Worm (Caenorhabditis elegans): ENCODE measurements around the gene cdkr-3.

Gene cdkr-3

ce11 chrV:20266992-20267391, 2.9 kb upstream of the cdkr-3 start, which contains the start of gene mdt-17:
TSS of gene mdt-17 (minus strand) at chrV:20267247.
- no peak for TF ChIP-seq nhr-28 (tag; optimal IDR thresholded peaks at IDR 0.05)
- TF ChIP-seq bed-3 (GFP tag; optimal IDR thresholded peaks at IDR 0.05), result no peak
- TF ChIP-seq lsy-2 (tag; optimal IDR thresholded peaks at IDR 0.05), result no peak
- TF ChIP-seq lin-32 (GFP tag; optimal IDR thresholded peaks at IDR 0.05), result no peak
- no peak for TF ChIP-seq drap-1 (GFP tag; optimal IDR thresholded peaks at IDR 0.05)
- TF ChIP-seq snpc-4 (tag; optimal IDR thresholded peaks at IDR 0.05), result no peak
- no peak for TF ChIP-seq unc-62 (GFP tag; optimal IDR thresholded peaks at IDR 0.05)
- no peak for TF ChIP-seq elt-1 (tag; optimal IDR thresholded peaks at IDR 0.05; ENCODE audit: borderline replicate concordance, insufficient read depth)
- no peak for TF ChIP-seq elt-3 (tag; optimal IDR thresholded peaks at IDR 0.05)
- no peak for TF ChIP-seq mab-5 (tag; optimal IDR thresholded peaks at IDR 0.05)
- TF ChIP-seq nhr-237 (tag; optimal IDR thresholded peaks at IDR 0.05), result no peak
- no peak for TF ChIP-seq ham-2 (GFP tag; optimal IDR thresholded peaks at IDR 0.05)

ce11 chrV:20276923-20277322, 7.0 kb downstream of the cdkr-3 start:
- TF ChIP-seq unc-120 (tag; optimal IDR thresholded peaks at IDR 0.05; ENCODE audit: poor library complexity, severe bottlenecking) (no peak), M03D4.4 (tag; optimal IDR thresholded peaks at IDR 0.05) (no peak), pha-4 (tag; optimal IDR thresholded peaks at IDR 0.05) (no peak), lsy-2 (tag; optimal IDR thresholded peaks at IDR 0.05) (no peak)

ce11 chrV:20279309-20279708, 9.4 kb downstream of the cdkr-3 start:
- TF ChIP-seq ceh-83 (GFP tag; optimal IDR thresholded peaks at IDR 0.05), result no peak
- no peak for TF ChIP-seq ces-1 (GFP tag; optimal IDR thresholded peaks at IDR 0.05)
- no peak for TF ChIP-seq unc-62 (GFP tag; optimal IDR thresholded peaks at IDR 0.05)
- TF ChIP-seq hlh-1 (tag; optimal IDR thresholded peaks at IDR 0.05), result no peak
- no peak for TF ChIP-seq cnd-1 (tag; optimal IDR thresholded peaks at IDR 0.05)
- TF ChIP-seq zip-8 (tag; optimal IDR thresholded peaks at IDR 0.05), result no peak
- no peak for TF ChIP-seq bed-3 (GFP tag; optimal IDR thresholded peaks at IDR 0.05)
- no peak for TF ChIP-seq nhr-28 (tag; optimal IDR thresholded peaks at IDR 0.05)
- no peak for TF ChIP-seq ham-2 (GFP tag; optimal IDR thresholded peaks at IDR 0.05)
- no peak for TF ChIP-seq drap-1 (GFP tag; optimal IDR thresholded peaks at IDR 0.05)
- no peak for TF ChIP-seq unc-120 (tag; optimal IDR thresholded peaks at IDR 0.05; ENCODE audit: poor library complexity, severe bottlenecking)
- TF ChIP-seq nhr-237 (tag; optimal IDR thresholded peaks at IDR 0.05), result no peak

ce11 chrV:20279811-20280317, 10.0 kb downstream of the cdkr-3 start, which contains the start of gene pqn-94:
TSS of gene pqn-94 (minus strand) at chrV:20279861.
- no peak for TF ChIP-seq nhr-12 (tag; optimal IDR thresholded peaks at IDR 0.05)
- no peak for TF ChIP-seq mep-1 (tag; optimal IDR thresholded peaks at IDR 0.05)
- TF ChIP-seq drap-1 (GFP tag; optimal IDR thresholded peaks at IDR 0.05), result no peak

- TF ChIP-seq ceh-43 (GFP tag; optimal IDR thresholded peaks at IDR 0.05), result no peak
Observed at ce11 chrV:20282827-20283226, 12.9 kb downstream of the cdkr-3 start.

ce11 chrV:20289317-20289716, 19.4 kb downstream of the cdkr-3 start, which contains the start of gene mlt-4:
TSS of gene mlt-4 (minus strand) at chrV:20289417.
- TF ChIP-seq zip-8 (tag; optimal IDR thresholded peaks at IDR 0.05), result no peak
- no peak for TF ChIP-seq sptf-1 (tag; optimal IDR thresholded peaks at IDR 0.05)
- TF ChIP-seq hlh-1 (tag; optimal IDR thresholded peaks at IDR 0.05), result no peak
- no peak for TF ChIP-seq elt-1 (tag; optimal IDR thresholded peaks at IDR 0.05; ENCODE audit: borderline replicate concordance, insufficient read depth)
- TF ChIP-seq elt-3 (tag; optimal IDR thresholded peaks at IDR 0.05), result no peak
- TF ChIP-seq nhr-2 (tag; optimal IDR thresholded peaks at IDR 0.05), result no peak
- TF ChIP-seq mab-5 (tag; optimal IDR thresholded peaks at IDR 0.05), result no peak
- TF ChIP-seq mep-1 (tag; optimal IDR thresholded peaks at IDR 0.05), result no peak
- TF ChIP-seq pha-4 (tag; optimal IDR thresholded peaks at IDR 0.05), result no peak
- TF ChIP-seq unc-62 (GFP tag; optimal IDR thresholded peaks at IDR 0.05), result no peak
- TF ChIP-seq bed-3 (GFP tag; optimal IDR thresholded peaks at IDR 0.05), result no peak
- no peak for TF ChIP-seq nhr-76 (tag; optimal IDR thresholded peaks at IDR 0.05)
- TF ChIP-seq ceh-39 (tag; optimal IDR thresholded peaks at IDR 0.05), result no peak
- TF ChIP-seq ceh-43 (GFP tag; optimal IDR thresholded peaks at IDR 0.05), result no peak
- no peak for TF ChIP-seq sem-2 (GFP tag; optimal IDR thresholded peaks at IDR 0.05)
- no peak for TF ChIP-seq cnd-1 (tag; optimal IDR thresholded peaks at IDR 0.05)
- no peak for TF ChIP-seq unc-120 (tag; optimal IDR thresholded peaks at IDR 0.05; ENCODE audit: poor library complexity, severe bottlenecking)
- TF ChIP-seq lin-13 (tag; optimal IDR thresholded peaks at IDR 0.05), result no peak
- no peak for TF ChIP-seq blmp-1 (tag; optimal IDR thresholded peaks at IDR 0.05)
- TF ChIP-seq nhr-237 (tag; optimal IDR thresholded peaks at IDR 0.05), result no peak

Data from whole organism, mixed stage, embryonic.